Worm (Caenorhabditis elegans) whole organism, midembryonic: ENCODE results near the gene str-111.

Experiments
- ref-1 ChIP-seq: fragments of 200-800 bp; sonication (Bioruptor generic); conservative IDR thresholded peaks from 2 replicates; pipeline ENCODE4 v1.3.6; 2022; ENCODE audit warnings: missing genetic modification reagents, missing genetic modification characterization, missing compliant biosample characterization
- ztf-23 ChIP-seq: fragments of 200-800 bp; sonication (Bioruptor generic); IDR thresholded peaks from 2 replicates; pipeline ENCODE4 v1.3.6; 2022; ENCODE audit warnings: missing genetic modification reagents, missing genetic modification characterization, missing compliant biosample characterization

DNA sequence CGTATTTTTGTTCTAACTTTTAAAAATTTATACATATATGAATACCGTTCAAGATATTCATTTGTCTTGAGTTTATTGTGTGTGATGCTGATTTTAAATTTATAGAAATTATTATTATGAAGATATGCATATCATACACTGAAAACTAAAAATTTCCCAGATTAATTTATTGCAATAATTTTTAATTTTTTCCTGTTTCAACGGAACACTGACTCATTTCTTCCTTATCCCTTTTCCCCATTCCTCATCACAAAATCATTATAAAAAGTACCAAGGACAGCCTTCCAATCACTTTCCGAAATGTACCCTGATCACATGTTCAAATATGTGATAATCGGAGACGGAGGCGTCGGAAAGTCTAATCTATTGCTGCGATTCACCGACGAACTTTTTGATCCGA is 25.7 kb upstream of the str-111 start, which contains the start of gene rabr-4:
- TF ChIP-seq ref-1 (GFP tag; lab: Robert Waterston, UW) (no peak), ztf-23 (GFP tag; lab: Robert Waterston, UW) (no peak)
